Worm (Caenorhabditis elegans): ENCODE data around the gene vamp-8.

DNA sequence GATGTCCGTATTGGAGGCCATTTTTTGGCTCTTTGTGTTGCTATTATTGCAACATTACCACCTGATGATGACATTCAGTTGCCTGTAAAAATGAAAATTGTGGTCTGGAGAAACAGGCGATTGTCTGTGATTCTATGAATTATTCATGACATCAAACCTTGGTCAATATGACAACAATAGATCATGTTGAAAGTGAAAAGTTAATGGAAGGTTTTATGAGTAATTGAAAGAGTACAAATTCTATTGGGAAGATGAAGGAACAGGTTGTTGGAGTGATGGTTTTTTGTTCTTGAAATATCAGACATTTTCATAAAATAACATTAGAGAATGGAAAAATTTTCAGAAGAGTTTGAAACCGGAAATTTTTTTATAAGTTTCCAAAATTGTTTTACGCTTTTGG is 37.8 kb upstream of the vamp-8 start, which contains the start of gene Y37A1A.3:
- TF ChIP-seq ztf-29 (GFP tag; IDR thresholded peaks at IDR 0.05) = no peak
- TF ChIP-seq klf-2 (GFP tag; conservative IDR thresholded peaks at IDR 0.05) = no peak
- TF ChIP-seq flt-1 (GFP tag; IDR thresholded peaks at IDR 0.05) = no peak
- TF ChIP-seq ztf-23 (GFP tag; IDR thresholded peaks at IDR 0.05) = no peak

Data from whole organism, midembryonic.